Worm (Caenorhabditis elegans): Measurements from ENCODE around the gene abu-13.

DNA sequence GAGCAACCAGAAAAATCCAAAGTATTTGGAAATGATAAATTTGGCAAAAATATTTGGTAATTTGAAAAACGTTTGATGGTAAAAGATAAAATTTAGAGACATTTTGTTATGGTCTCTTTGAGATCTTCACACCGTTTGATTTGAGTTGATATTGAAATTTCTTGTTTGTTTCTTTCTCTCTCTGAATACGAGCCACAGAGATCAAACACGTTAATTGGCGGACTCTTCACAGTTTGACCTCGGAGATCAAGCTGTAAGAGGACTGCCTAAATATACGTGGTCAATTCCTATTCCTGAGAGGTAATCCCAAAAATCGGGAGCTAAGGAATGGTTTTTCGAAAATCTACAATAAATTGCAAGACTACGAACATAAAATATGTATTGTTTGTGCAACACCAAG, 23.0 kb upstream of the abu-13 start:
- no peak for TF ChIP-seq tbx-2 (tag; optimal IDR thresholded peaks at IDR 0.05)
- TF ChIP-seq ama-1 (optimal IDR thresholded peaks at IDR 0.05): no peak
- no peak for TF ChIP-seq nhr-90 (tag; optimal IDR thresholded peaks at IDR 0.05; ENCODE audit: poor library complexity)
- no peak for TF ChIP-seq sox-4 (tag; optimal IDR thresholded peaks at IDR 0.05)
- TF ChIP-seq ces-1 (GFP tag; optimal IDR thresholded peaks at IDR 0.05): no peak
- no peak for TF ChIP-seq dsc-1 (tag; optimal IDR thresholded peaks at IDR 0.05)
- no peak for TF ChIP-seq ceh-8 (GFP tag; optimal IDR thresholded peaks at IDR 0.05)
- no peak for TF ChIP-seq snpc-4 (tag; optimal IDR thresholded peaks at IDR 0.05)
- TF ChIP-seq C34B4.2 (tag; optimal IDR thresholded peaks at IDR 0.05): no peak
- no peak for TF ChIP-seq unc-98 (GFP tag; IDR thresholded peaks at IDR 0.05)
- TF ChIP-seq lin-15B (tag; optimal IDR thresholded peaks at IDR 0.05): no peak
- TF ChIP-seq fos-1 (tag; optimal IDR thresholded peaks at IDR 0.05): no peak

All from whole organism, L1 larva.